Worm (Caenorhabditis elegans): ENCODE measurements around the gene dbn-1.

dbn-1 gene

DNA sequence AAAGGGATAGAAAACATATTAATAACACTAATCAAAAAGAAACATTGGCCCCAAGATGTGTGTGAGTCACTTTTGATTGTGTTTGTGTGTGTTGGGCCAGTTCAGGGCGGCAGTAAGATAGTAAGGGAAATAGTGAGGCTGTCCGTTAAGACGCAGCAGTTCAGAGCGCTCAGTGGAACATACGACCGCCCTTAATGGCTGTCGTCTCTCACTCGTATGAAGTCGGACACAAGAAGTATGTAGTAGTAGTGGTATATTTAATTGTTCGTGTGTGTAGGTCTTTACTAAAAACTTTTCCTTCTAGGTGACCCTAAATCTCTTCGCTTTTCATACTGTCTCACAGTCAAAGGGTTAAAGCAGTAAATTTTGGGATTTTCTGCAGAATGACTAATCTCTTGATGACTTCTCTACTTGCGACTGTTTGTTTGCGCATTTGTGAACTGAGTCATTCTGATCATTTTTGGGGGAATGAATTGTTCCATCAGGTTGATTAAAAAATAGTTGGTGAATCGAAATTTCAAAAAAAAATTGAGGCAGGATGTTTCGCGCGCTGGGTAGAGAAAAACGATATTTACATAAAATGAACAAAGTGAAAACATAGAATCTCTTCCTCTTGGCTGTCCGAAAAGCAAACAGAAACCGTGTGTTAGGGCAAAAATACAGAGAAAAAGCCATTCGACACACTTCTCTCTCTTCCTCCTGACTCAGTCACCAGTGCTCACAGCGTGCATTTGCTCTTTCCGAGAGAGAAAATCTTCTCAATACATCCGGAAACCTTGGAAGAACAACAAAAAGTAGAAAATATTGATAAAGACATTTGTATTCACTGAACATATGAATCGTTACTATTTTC lies 1.6 kb upstream of the dbn-1 start (continued):
- TF ChIP-seq ceh-16 (tag; optimal IDR thresholded peaks at IDR 0.05) (no peak), sma-9 (GFP tag; optimal IDR thresholded peaks at IDR 0.05) (peak; percentile 10), sma-9 (tag; optimal IDR thresholded peaks at IDR 0.05) (no peak), nhr-6 (tag; optimal IDR thresholded peaks at IDR 0.05) (no peak), nhr-10 (tag; optimal IDR thresholded peaks at IDR 0.05) (no peak), snpc-4 (tag; optimal IDR thresholded peaks at IDR 0.05) (peak; percentile 46), unc-62 (GFP tag; optimal IDR thresholded peaks at IDR 0.05) (no peak), ZK546.5 (tag; optimal IDR thresholded peaks at IDR 0.05) (no peak), blmp-1 (tag; optimal IDR thresholded peaks at IDR 0.05; ENCODE audit: insufficient read depth) (peak; percentile 56), nhr-25 (tag; optimal IDR thresholded peaks at IDR 0.05) (peak; percentile 53)

DNA sequence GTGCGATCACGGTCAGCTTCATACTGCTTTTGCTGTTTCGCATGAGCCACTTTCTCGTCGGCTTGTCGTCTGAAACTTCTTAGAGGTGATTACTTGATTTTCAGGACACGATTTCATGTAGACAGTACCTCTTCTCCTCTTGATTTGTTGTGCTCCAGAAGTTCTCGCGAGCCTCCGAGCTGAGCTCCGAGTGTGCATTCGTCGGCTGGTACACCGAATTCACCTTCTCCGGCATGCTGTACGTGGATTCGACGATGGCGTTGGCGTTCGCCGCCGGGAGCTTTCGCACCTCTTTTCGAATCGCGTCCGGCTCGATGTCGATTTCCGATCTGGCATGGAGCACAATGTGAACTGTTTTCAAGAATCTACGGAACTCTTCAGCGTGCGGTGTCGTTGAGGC lies 847 bp downstream of the dbn-1 start:
- no peak for TF ChIP-seq lsy-2 (tag; optimal IDR thresholded peaks at IDR 0.05)
- no peak for TF ChIP-seq peb-1 (tag; optimal IDR thresholded peaks at IDR 0.05)
- TF ChIP-seq R02D3.7 (tag; optimal IDR thresholded peaks at IDR 0.05), result no peak
- TF ChIP-seq nhr-77 (tag; optimal IDR thresholded peaks at IDR 0.05), result no peak
- TF ChIP-seq fos-1 (tag; optimal IDR thresholded peaks at IDR 0.05), result no peak

DNA sequence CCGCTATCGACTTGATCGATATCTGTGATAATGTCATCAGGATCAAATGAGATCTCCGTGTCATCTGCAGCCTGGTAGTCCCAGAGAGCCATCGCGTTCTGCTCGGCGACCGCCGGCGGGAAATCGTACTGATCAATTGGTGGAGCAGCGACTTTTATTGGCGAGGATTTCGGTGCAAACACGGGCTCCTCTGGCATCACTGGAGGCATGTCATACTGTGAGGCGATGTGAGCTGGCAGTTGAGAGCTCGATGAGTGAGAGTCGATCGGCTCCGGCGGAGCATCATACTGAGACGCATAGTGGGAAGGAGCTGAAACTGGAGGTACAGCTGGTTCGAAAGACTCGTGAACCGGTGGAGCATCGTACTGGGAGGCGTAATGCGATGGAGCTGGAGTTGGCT lies 2.2 kb downstream of the dbn-1 start:
- TF ChIP-seq lin-13 (GFP tag; optimal IDR thresholded peaks at IDR 0.05) (no peak), alr-1 (tag; optimal IDR thresholded peaks at IDR 0.05) (no peak), zag-1 (tag; optimal IDR thresholded peaks at IDR 0.05) (no peak), dmd-4 (tag; optimal IDR thresholded peaks at IDR 0.05) (no peak), ZK546.5 (tag; optimal IDR thresholded peaks at IDR 0.05) (no peak), nhr-10 (tag; optimal IDR thresholded peaks at IDR 0.05) (no peak), nhr-12 (tag; optimal IDR thresholded peaks at IDR 0.05) (no peak), F13H6.1 (tag; optimal IDR thresholded peaks at IDR 0.05) (no peak), elt-3 (tag; optimal IDR thresholded peaks at IDR 0.05) (no peak), C34F6.9 (tag; optimal IDR thresholded peaks at IDR 0.05) (no peak), snpc-4 (tag; optimal IDR thresholded peaks at IDR 0.05) (no peak), ceh-82 (tag; optimal IDR thresholded peaks at IDR 0.05) (no peak), elt-1 (tag; optimal IDR thresholded peaks at IDR 0.05) (no peak), mab-5 (tag; optimal IDR thresholded peaks at IDR 0.05) (no peak), blmp-1 (tag; optimal IDR thresholded peaks at IDR 0.05; ENCODE audit: insufficient read depth) (no peak), unc-55 (GFP tag; optimal IDR thresholded peaks at IDR 0.05) (no peak), ceh-16 (tag; optimal IDR thresholded peaks at IDR 0.05) (no peak)

DNA sequence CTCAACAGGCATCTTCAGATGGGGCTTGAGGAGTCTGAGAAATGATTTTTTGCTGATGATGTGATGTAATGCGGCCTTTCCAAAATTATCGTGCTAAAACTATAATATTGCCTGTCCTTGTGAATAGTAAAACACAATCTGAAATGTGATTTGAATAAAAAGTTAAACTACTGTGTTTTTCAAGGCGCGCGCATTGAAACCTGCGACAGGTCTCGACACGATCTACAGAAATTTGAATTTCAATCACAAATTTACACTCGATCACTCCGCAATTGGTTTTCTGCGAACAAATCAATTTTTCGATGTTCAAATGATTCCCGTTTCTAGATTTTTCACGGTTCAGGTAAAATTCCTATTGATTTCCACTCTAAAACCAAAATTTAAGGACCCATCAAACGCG lies 6.2 kb downstream of the dbn-1 start, which contains the start of gene toca-2:
TSS of gene toca-2 (plus strand) at position 208 of the 400 bp plus-strand sequence.
- TF ChIP-seq nhr-10 (tag; optimal IDR thresholded peaks at IDR 0.05) (no peak), sma-3 (GFP tag; optimal IDR thresholded peaks at IDR 0.05) (no peak), crh-2 (tag; optimal IDR thresholded peaks at IDR 0.05) (no peak), ceh-16 (tag; optimal IDR thresholded peaks at IDR 0.05) (no peak), zag-1 (tag; optimal IDR thresholded peaks at IDR 0.05) (no peak), Y55F3AM.14 (GFP tag; optimal IDR thresholded peaks at IDR 0.05) (no peak), sem-4 (tag; optimal IDR thresholded peaks at IDR 0.05) (no peak), F13H6.1 (tag; optimal IDR thresholded peaks at IDR 0.05) (no peak), mab-5 (tag; optimal IDR thresholded peaks at IDR 0.05) (no peak), nhr-237 (tag; optimal IDR thresholded peaks at IDR 0.05) (no peak), R02D3.7 (tag; optimal IDR thresholded peaks at IDR 0.05) (no peak), nhr-21 (tag; optimal IDR thresholded peaks at IDR 0.05) (no peak), ztf-4 (tag; optimal IDR thresholded peaks at IDR 0.05) (no peak), gmeb-1 (tag; optimal IDR thresholded peaks at IDR 0.05) (no peak), nhr-77 (tag; optimal IDR thresholded peaks at IDR 0.05) (no peak), mbf-1 (tag; optimal IDR thresholded peaks at IDR 0.05) (no peak), alr-1 (tag; optimal IDR thresholded peaks at IDR 0.05) (no peak)
